Fruit fly (Drosophila melanogaster) whole organism, embryonic: ENCODE measurements around the gene Roc1b.

Experiments used
- Atf3 ChIP-seq: fragments of 200-800 bp; sonication (Bioruptor generic); optimal IDR thresholded peaks from 3 replicates; lab custom pipeline; 2016; ENCODE audit warnings: missing biosample characterization, missing genetic modification characterization
- CG10543 ChIP-seq: fragments of 200-800 bp; sonication (Bioruptor generic); optimal IDR thresholded peaks from 3 replicates; lab custom pipeline; 2017; ENCODE audit warnings: missing biosample characterization, mild to moderate bottlenecking, missing genetic modification characterization, moderate library complexity
- CG10654 ChIP-seq: fragments of 200-800 bp; sonication (Bioruptor generic); optimal IDR thresholded peaks from 2 replicates; lab custom pipeline; 2016; ENCODE audit warnings: missing biosample characterization, missing genetic modification characterization
- CG11696 ChIP-seq: fragments of 200-800 bp; sonication (Bioruptor generic); IDR thresholded peaks from 2 replicates; pipeline ENCODE4 v1.3.6; 2022; ENCODE audit warnings: missing biosample characterization, missing genetic modification characterization
- CG12659 ChIP-seq: fragments of 200-800 bp; sonication (Bioruptor generic); optimal IDR thresholded peaks from 3 replicates; lab custom pipeline; 2017; ENCODE audit warnings: mild to moderate bottlenecking, missing biosample characterization, missing genetic modification reagents, missing genetic modification characterization
- CG14441 ChIP-seq: fragments of 200-800 bp; sonication (Bioruptor generic); IDR thresholded peaks from 2 replicates; pipeline ENCODE4 v1.3.6; 2022; ENCODE audit warnings: missing biosample characterization, missing genetic modification characterization
- CG16863 ChIP-seq: fragments of 200-800 bp; sonication (Bioruptor generic); optimal IDR thresholded peaks from 3 replicates; lab custom pipeline; 2016; ENCODE audit warnings: missing biosample characterization, missing genetic modification characterization
- CG30403 ChIP-seq: fragments of 200-800 bp; sonication (Bioruptor generic); optimal IDR thresholded peaks from 3 replicates; lab custom pipeline; 2016; ENCODE audit warnings: missing biosample characterization, missing genetic modification characterization
- CG31365 ChIP-seq: fragments of 200-800 bp; sonication (Bioruptor generic); optimal IDR thresholded peaks from 2 replicates; lab custom pipeline; 2018; ENCODE audit warnings: missing biosample characterization, mild to moderate bottlenecking, missing genetic modification characterization
- CG3163 ChIP-seq: fragments of 200-800 bp; sonication (Bioruptor generic); optimal IDR thresholded peaks from 3 replicates; lab custom pipeline; 2016; ENCODE audit warnings: missing biosample characterization, missing genetic modification characterization
- CG32532 ChIP-seq: fragments of 200-800 bp; sonication (Bioruptor generic); IDR thresholded peaks from 2 replicates; pipeline ENCODE4 v1.3.6; 2022; ENCODE audit warnings: missing biosample characterization, missing genetic modification characterization
- CG34376 ChIP-seq: fragments of 200-800 bp; sonication (Bioruptor generic); optimal IDR thresholded peaks from 2 replicates; lab custom pipeline; 2018; ENCODE audit warnings: missing biosample characterization, mild to moderate bottlenecking, missing genetic modification characterization
- CG3726 ChIP-seq: fragments of 200-800 bp; sonication (Bioruptor generic); IDR thresholded peaks from 3 replicates; pipeline ENCODE4, ENCODE4 v1.3.6; 2022; ENCODE audit warnings: missing biosample characterization, missing genetic modification characterization
- CG5245 ChIP-seq: fragments of 200-800 bp; sonication (Bioruptor generic); optimal IDR thresholded peaks from 3 replicates; lab custom pipeline; 2016; ENCODE audit warnings: missing biosample characterization, missing genetic modification characterization
- CG7271 ChIP-seq: fragments of 200-800 bp; sonication (Bioruptor generic); optimal IDR thresholded peaks from 2 replicates; lab custom pipeline; 2018; ENCODE audit warnings: missing biosample characterization, mild to moderate bottlenecking, missing genetic modification characterization, moderate library complexity
- CG7839 ChIP-seq: fragments of 200-800 bp; sonication (Bioruptor generic); optimal IDR thresholded peaks from 3 replicates; lab custom pipeline; 2018; ENCODE audit warnings: missing biosample characterization, mild to moderate bottlenecking, missing genetic modification characterization, moderate library complexity
- CG9932 ChIP-seq: fragments of 200-800 bp; sonication (Bioruptor generic); IDR thresholded peaks from 2 replicates; pipeline ENCODE4 v1.3.6; 2022; ENCODE audit warnings: missing biosample characterization, missing genetic modification characterization
- CHES-1-like ChIP-seq: fragments of 200-800 bp; sonication (Bioruptor generic); optimal IDR thresholded peaks from 2 replicates; lab custom pipeline; 2016; ENCODE audit warnings: missing biosample characterization, missing genetic modification characterization
- Dad ChIP-seq: fragments of 200-800 bp; sonication (Bioruptor generic); optimal IDR thresholded peaks from 3 replicates; lab custom pipeline; 2016; ENCODE audit warnings: missing biosample characterization, missing genetic modification characterization
- HmgD ChIP-seq: fragments of 200-800 bp; sonication (Bioruptor generic); optimal IDR thresholded peaks from 3 replicates; lab custom pipeline; 2016; ENCODE audit warnings: missing biosample characterization, missing genetic modification characterization
- HmgZ ChIP-seq: fragments of 200-800 bp; sonication (Bioruptor generic); optimal IDR thresholded peaks from 2 replicates; lab custom pipeline; 2018; ENCODE audit warnings: missing biosample characterization, mild to moderate bottlenecking, missing genetic modification characterization
- Hmx ChIP-seq: fragments of 200-800 bp; sonication (Bioruptor generic); optimal IDR thresholded peaks from 2 replicates; lab custom pipeline; 2016; ENCODE audit warnings: missing biosample characterization, missing genetic modification characterization
- Mrtf ChIP-seq: fragments of 200-800 bp; sonication (Bioruptor generic); IDR thresholded peaks from 3 replicates; pipeline ENCODE4 v1.3.6; 2022; ENCODE audit warnings: missing biosample characterization, missing genetic modification characterization
- Neu2 ChIP-seq: fragments of 200-800 bp; sonication (Bioruptor generic); optimal IDR thresholded peaks from 3 replicates; lab custom pipeline; 2016; ENCODE audit warnings: missing biosample characterization, missing genetic modification characterization, borderline replicate concordance
- Rx ChIP-seq: fragments of 200-800 bp; sonication (Bioruptor generic); IDR thresholded peaks from 2 replicates; pipeline ENCODE4 v1.3.6; 2022; ENCODE audit warnings: missing biosample characterization, missing genetic modification characterization
- Stat92E ChIP-seq, 3 experiments: fragments of >200 bp in 2 of 3; fragments of 200-800 bp in 1 of 3; sonication (Bioruptor generic) in 1 of 3; optimal IDR thresholded peaks; 2 replicates each; lab custom pipeline; 2017 to 2019; ENCODE audit warnings: missing biosample characterization in 3 of 3, missing genetic modification characterization in 3 of 3, mild to moderate bottlenecking in 1 of 3, moderate library complexity in 1 of 3
- YL-1 ChIP-seq: fragments of 200-800 bp; sonication (Bioruptor generic); optimal IDR thresholded peaks from 3 replicates; lab custom pipeline; 2017; ENCODE audit warnings: missing biosample characterization, mild to moderate bottlenecking, missing genetic modification characterization
- az2 ChIP-seq: fragments of 200-800 bp; sonication (Bioruptor generic); optimal IDR thresholded peaks from 3 replicates; lab custom pipeline; 2016; ENCODE audit warnings: missing biosample characterization, missing genetic modification characterization
- chn ChIP-seq: fragments of 200-800 bp; sonication (Bioruptor generic); optimal IDR thresholded peaks from 2 replicates; lab custom pipeline; 2016; ENCODE audit warnings: missing biosample characterization, missing genetic modification characterization
- croc ChIP-seq: fragments of 200-800 bp; sonication (Bioruptor generic); conservative IDR thresholded peaks from 3 replicates; pipeline ENCODE4 v1.3.6; 2022; ENCODE audit warnings: missing biosample characterization, missing genetic modification characterization
- da ChIP-seq: fragments of 200-800 bp; sonication (Bioruptor generic); optimal IDR thresholded peaks from 2 replicates; lab custom pipeline; 2016; ENCODE audit warnings: missing biosample characterization, missing genetic modification characterization
- fd3F ChIP-seq: fragments of 200-800 bp; sonication (Bioruptor generic); optimal IDR thresholded peaks from 2 replicates; lab custom pipeline; 2018; ENCODE audit warnings: missing biosample characterization, mild to moderate bottlenecking, missing genetic modification characterization, moderate library complexity
- gro ChIP-seq: fragments of 200-800 bp; sonication (Bioruptor generic); optimal IDR thresholded peaks from 2 replicates; lab custom pipeline; 2016; ENCODE audit warnings: missing biosample characterization, missing genetic modification characterization
- ham ChIP-seq: fragments of 200-800 bp; sonication (Bioruptor generic); IDR thresholded peaks from 2 replicates; pipeline ENCODE4 v1.3.6; 2022; ENCODE audit warnings: missing biosample characterization, missing genetic modification characterization
- hb ChIP-seq: fragments of 200-800 bp; sonication (Bioruptor generic); IDR thresholded peaks from 3 replicates; pipeline ENCODE4 v1.3.6; 2022; ENCODE audit warnings: missing biosample characterization, missing genetic modification characterization; ENCODE audit not compliant: partially characterized antibody
- lilli ChIP-seq: fragments of 200-800 bp; sonication (Bioruptor generic); optimal IDR thresholded peaks from 3 replicates; lab custom pipeline; 2016; ENCODE audit warnings: missing biosample characterization, missing genetic modification characterization
- lola ChIP-seq, 3 experiments: fragments of >200 bp in 2 of 3; fragments of 200-800 bp in 1 of 3; sonication (Bioruptor generic) in 1 of 3; optimal IDR thresholded peaks; 2 replicates each; lab custom pipeline; 2017 to 2019; ENCODE audit warnings: missing biosample characterization in 3 of 3, missing genetic modification characterization in 3 of 3, mild to moderate bottlenecking in 1 of 3, moderate library complexity in 1 of 3
- mirr ChIP-seq: fragments of 200-800 bp; sonication (Bioruptor generic); optimal IDR thresholded peaks from 3 replicates; lab custom pipeline; 2018; ENCODE audit warnings: missing biosample characterization, mild to moderate bottlenecking, missing genetic modification characterization
- pho ChIP-seq: fragments of 200-800 bp; sonication (Bioruptor generic); optimal IDR thresholded peaks from 2 replicates; lab custom pipeline; 2016; ENCODE audit warnings: missing biosample characterization, missing genetic modification characterization
- pros ChIP-seq: fragments of 200-800 bp; sonication (Bioruptor generic); optimal IDR thresholded peaks from 3 replicates; lab custom pipeline; 2019; ENCODE audit warnings: missing biosample characterization, mild to moderate bottlenecking, missing genetic modification characterization, moderate library complexity
- seq ChIP-seq: fragments of 200-800 bp; sonication (Bioruptor generic); IDR thresholded peaks from 2 replicates; pipeline ENCODE4 v1.3.6; 2022; ENCODE audit warnings: missing biosample characterization, missing genetic modification characterization
- so ChIP-seq: fragments of 200-800 bp; sonication (Bioruptor generic); IDR thresholded peaks from 3 replicates; pipeline ENCODE4 v1.3.6; 2022; ENCODE audit warnings: missing biosample characterization, missing genetic modification characterization
- sob ChIP-seq: fragments of 200-800 bp; sonication (Bioruptor generic); IDR thresholded peaks from 2 replicates; pipeline ENCODE4 v1.3.6; 2022; ENCODE audit warnings: missing biosample characterization, missing genetic modification characterization
- tio ChIP-seq: fragments of 200-800 bp; sonication (Bioruptor generic); optimal IDR thresholded peaks from 2 replicates; lab custom pipeline; 2017; ENCODE audit warnings: missing biosample characterization, missing genetic modification characterization, inconsistent platforms
- unc-4 ChIP-seq: fragments of 200-800 bp; sonication (Bioruptor generic); IDR thresholded peaks from 2 replicates; pipeline ENCODE4 v1.3.6; 2022; ENCODE audit warnings: missing biosample characterization, missing genetic modification characterization; ENCODE audit not compliant: partially characterized antibody
- unpg ChIP-seq: fragments of 200-800 bp; sonication (Bioruptor generic); optimal IDR thresholded peaks from 3 replicates; lab custom pipeline; 2018; ENCODE audit warnings: missing biosample characterization, mild to moderate bottlenecking, missing genetic modification characterization, moderate library complexity
- vfl ChIP-seq: fragments of 200-800 bp; sonication (Bioruptor generic); optimal IDR thresholded peaks from 2 replicates; lab custom pipeline; 2016; ENCODE audit warnings: missing biosample characterization, missing genetic modification characterization
- vnd ChIP-seq: fragments of 200-800 bp; sonication (Bioruptor generic); IDR thresholded peaks from 3 replicates; pipeline ENCODE4 v1.3.6; 2022; ENCODE audit warnings: missing biosample characterization, missing genetic modification characterization; ENCODE audit not compliant: partially characterized antibody

The Roc1b gene

DNA sequence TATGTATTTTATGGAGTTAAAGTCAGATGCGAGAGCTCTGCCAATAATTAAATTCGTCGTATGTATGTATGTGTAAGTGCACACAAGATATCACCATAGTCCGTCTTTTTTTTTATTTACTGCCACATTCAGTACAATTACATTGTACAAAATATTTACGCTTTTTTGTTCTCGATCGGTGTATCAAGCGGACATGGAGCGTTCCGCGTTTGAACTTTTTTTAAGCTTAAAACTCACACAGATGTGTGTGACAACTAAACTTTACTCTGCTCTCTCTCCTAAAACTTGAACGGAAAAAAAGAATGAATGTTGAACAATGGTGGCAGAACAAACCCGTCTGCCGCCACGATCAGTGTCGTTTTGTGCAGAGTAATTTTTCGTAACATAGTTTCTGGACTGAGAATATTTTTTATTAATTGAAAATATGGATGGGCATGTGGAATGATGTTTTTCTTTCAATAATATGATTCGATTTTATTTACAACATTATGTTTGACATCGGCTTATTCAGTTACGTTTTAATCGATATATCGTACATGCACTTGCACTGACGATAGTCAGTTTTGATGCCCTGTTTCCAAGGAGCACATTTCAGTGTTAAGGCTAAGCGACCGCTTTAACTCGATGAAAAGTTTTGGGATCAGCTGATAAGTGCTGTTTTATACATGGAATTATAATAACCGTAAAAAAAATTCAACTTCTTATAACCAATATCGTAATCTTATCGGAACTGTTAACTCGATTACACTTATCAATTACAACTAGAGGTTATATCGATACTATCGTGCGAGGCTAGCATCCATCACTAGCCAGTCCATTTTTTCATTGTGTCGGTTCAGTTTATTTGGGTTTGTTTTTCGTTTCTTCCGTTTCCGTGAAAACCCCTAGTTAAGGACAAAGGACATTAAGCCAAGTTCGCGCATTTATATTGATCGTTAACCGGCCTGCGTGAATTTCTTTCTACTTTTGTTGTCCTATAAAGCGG is 10.8 kb upstream of the Roc1b start, which contains the start of gene mth (continued):
- TF ChIP-seq mirr (GFP tag; lab: Kevin White, UChicago) (no peak), az2 (GFP tag; lab: Kevin White, UChicago) (peak; percentile 42), Stat92E (GFP tag; optimal IDR thresholded peaks at IDR 0.05; lab: Kevin White, UChicago) (peak in 1 of 3 experiments; percentile 22), hb (peak; percentile 99), YL-1 (peak; percentile 34), Mrtf (GFP tag; lab: Robert Waterston, UW) (no peak), unc-4 (GFP tag; lab: Robert Waterston, UW) (peak; percentile 99), CG16863 (no peak), fd3F (GFP tag; lab: Kevin White, UChicago) (no peak), HmgD (GFP tag; lab: Kevin White, UChicago) (no peak), Atf3 (GFP tag; lab: Kevin White, UChicago) (no peak), CG34376 (GFP tag; lab: Kevin White, UChicago) (no peak), chn (GFP tag; lab: Kevin White, UChicago) (peak; percentile 43), lilli (GFP tag; lab: Kevin White, UChicago) (peak; percentile 69), pho (GFP tag; lab: Kevin White, UChicago) (peak; percentile 58), so (no peak), CG30403 (GFP tag; lab: Kevin White, UChicago) (peak; percentile 54), pros (GFP tag; lab: Kevin White, UChicago) (no peak), CG7839 (tag; lab: Kevin White, UChicago) (peak; percentile 36), unpg (GFP tag; lab: Kevin White, UChicago) (no peak), vnd (GFP tag; lab: Robert Waterston, UW) (peak; percentile 99), CG10543 (no peak), CG3163 (GFP tag; lab: Kevin White, UChicago) (no peak), Dad (GFP tag; lab: Kevin White, UChicago) (peak; percentile 48), vfl (peak; percentile 5), CG12659 (GFP tag; lab: Kevin White, UChicago) (peak; percentile 87), Hmx (GFP tag; lab: Kevin White, UChicago) (peak; percentile 29), ham (no peak), gro (GFP tag; lab: Kevin White, UChicago) (peak; percentile 64), CG3726 (no peak), Neu2 (peak; percentile 87), tio (no peak), croc (peak; percentile 39; the same call in 1 of the 3 replicates), CG9932 (GFP tag; lab: Robert Waterston, UW) (peak; percentile 72), lola (GFP tag; optimal IDR thresholded peaks at IDR 0.05; lab: Kevin White, UChicago) (peak in 2 of 3 experiments; percentile 25 to 32), CG31365 (tag; lab: Kevin White, UChicago) (no peak), CG10654 (GFP tag; lab: Kevin White, UChicago) (no peak), HmgZ (tag; lab: Kevin White, UChicago) (peak; percentile 30), da (GFP tag; lab: Kevin White, UChicago) (no peak), CG7271 (tag; lab: Kevin White, UChicago) (no peak), CG32532 (GFP tag; lab: Robert Waterston, UW) (peak; percentile 63), CHES-1-like (GFP tag; lab: Kevin White, UChicago) (peak; percentile 37), seq (no peak), CG11696 (GFP tag; lab: Robert Waterston, UW) (no peak), Rx (GFP tag; lab: Robert Waterston, UW) (no peak), CG5245 (GFP tag; lab: Kevin White, UChicago) (no peak), CG14441 (GFP tag; lab: Robert Waterston, UW) (peak; percentile 52; the same call in 1 of the 2 replicates), sob (GFP tag; lab: Robert Waterston, UW) (peak; percentile 59; the same call in 1 of the 2 replicates)
